Fruit fly (Drosophila melanogaster) whole organism, embryonic: Measurements from ENCODE around the gene Grip84.

Source experiments
- Adf1 ChIP-seq: fragments of 200-800 bp; sonication (Bioruptor generic); IDR thresholded peaks from 2 replicates; pipeline ENCODE4 v1.3.6; 2022; ENCODE audit warnings: missing biosample characterization, missing genetic modification characterization
- Antp ChIP-seq: fragments of 200-800 bp; sonication (Bioruptor generic); optimal IDR thresholded peaks from 3 replicates; lab custom pipeline; 2016; ENCODE audit warnings: missing biosample characterization, missing genetic modification characterization
- Atf3 ChIP-seq: fragments of 200-800 bp; sonication (Bioruptor generic); optimal IDR thresholded peaks from 3 replicates; lab custom pipeline; 2016; ENCODE audit warnings: missing biosample characterization, missing genetic modification characterization
- BEAF-32 ChIP-seq: fragments of 200-800 bp; sonication (Bioruptor generic); optimal IDR thresholded peaks from 3 replicates; lab custom pipeline; 2017; ENCODE audit warnings: missing biosample characterization, missing genetic modification characterization, mild to moderate bottlenecking, moderate library complexity, missing genetic modification reagents
- CG12236 ChIP-seq: fragments of 200-800 bp; sonication (Bioruptor generic); optimal IDR thresholded peaks from 2 replicates; lab custom pipeline; 2016; ENCODE audit warnings: missing biosample characterization, missing genetic modification characterization
- CG12391 ChIP-seq: fragments of 200-800 bp; sonication (Bioruptor generic); optimal IDR thresholded peaks from 3 replicates; lab custom pipeline; 2018; ENCODE audit warnings: missing biosample characterization, mild to moderate bottlenecking, missing genetic modification characterization, moderate library complexity
- CG14014 ChIP-seq: fragments of 200-800 bp; sonication (Bioruptor generic); IDR thresholded peaks from 2 replicates; pipeline ENCODE4 v1.3.6; 2022; ENCODE audit warnings: missing biosample characterization, missing genetic modification characterization
- CG1529 ChIP-seq: fragments of 200-800 bp; sonication (Bioruptor generic); optimal IDR thresholded peaks from 3 replicates; lab custom pipeline; 2018; ENCODE audit warnings: missing biosample characterization, missing genetic modification characterization
- CG1602 ChIP-seq: fragments of 200-800 bp; sonication (Bioruptor generic); optimal IDR thresholded peaks from 3 replicates; lab custom pipeline; 2016; ENCODE audit warnings: missing biosample characterization, missing genetic modification characterization
- CG1647 ChIP-seq: fragments of 200-800 bp; sonication (Bioruptor generic); optimal IDR thresholded peaks from 3 replicates; lab custom pipeline; 2016; ENCODE audit warnings: missing biosample characterization, missing genetic modification characterization
- CG18599 ChIP-seq: fragments of 200-800 bp; sonication (Bioruptor generic); optimal IDR thresholded peaks from 3 replicates; lab custom pipeline; 2017; ENCODE audit warnings: missing biosample characterization, missing genetic modification characterization, mild to moderate bottlenecking, moderate library complexity, missing genetic modification reagents
- CG18619 ChIP-seq: fragments of 200-800 bp; sonication (Bioruptor generic); optimal IDR thresholded peaks from 3 replicates; lab custom pipeline; 2017; ENCODE audit warnings: missing biosample characterization, mild to moderate bottlenecking, missing genetic modification characterization
- CG2129 ChIP-seq: fragments of 200-800 bp; sonication (Bioruptor generic); IDR thresholded peaks from 2 replicates; pipeline ENCODE4 v1.3.6; 2022; ENCODE audit warnings: missing biosample characterization, missing genetic modification characterization; ENCODE audit not compliant: partially characterized antibody
- CG2202 ChIP-seq: fragments of 200-800 bp; sonication (Bioruptor generic); optimal IDR thresholded peaks from 2 replicates; lab custom pipeline; 2018; ENCODE audit warnings: missing biosample characterization, mild to moderate bottlenecking, missing genetic modification characterization
- CG30403 ChIP-seq: fragments of 200-800 bp; sonication (Bioruptor generic); optimal IDR thresholded peaks from 3 replicates; lab custom pipeline; 2016; ENCODE audit warnings: missing biosample characterization, missing genetic modification characterization
- CG34376 ChIP-seq: fragments of 200-800 bp; sonication (Bioruptor generic); optimal IDR thresholded peaks from 2 replicates; lab custom pipeline; 2018; ENCODE audit warnings: missing biosample characterization, mild to moderate bottlenecking, missing genetic modification characterization
- CG43689 ChIP-seq: fragments of 200-800 bp; sonication (Bioruptor generic); IDR thresholded peaks from 2 replicates; pipeline ENCODE4 v1.3.6; 2022; ENCODE audit warnings: missing biosample characterization, missing genetic modification characterization
- CG4404 ChIP-seq: fragments of 200-800 bp; sonication (Bioruptor generic); IDR thresholded peaks from 2 replicates; pipeline ENCODE4 v1.3.6; 2022; ENCODE audit warnings: missing biosample characterization, missing genetic modification characterization
- CG4820 ChIP-seq: fragments of 200-800 bp; sonication (Bioruptor generic); optimal IDR thresholded peaks from 3 replicates; lab custom pipeline; 2016; ENCODE audit warnings: missing biosample characterization, missing genetic modification characterization
- CG6765 ChIP-seq: fragments of 200-800 bp; sonication (Bioruptor generic); optimal IDR thresholded peaks from 3 replicates; lab custom pipeline; 2017; ENCODE audit warnings: missing biosample characterization, mild to moderate bottlenecking, missing genetic modification characterization
- CG9215 ChIP-seq: fragments of 200-800 bp; sonication (Bioruptor generic); IDR thresholded peaks from 2 replicates; pipeline ENCODE4 v1.3.6; 2022; ENCODE audit warnings: missing biosample characterization, missing genetic modification characterization
- ERR ChIP-seq: fragments of 200-800 bp; sonication (Bioruptor generic); optimal IDR thresholded peaks from 2 replicates; lab custom pipeline; 2016; ENCODE audit warnings: missing biosample characterization, missing genetic modification characterization
- Lim3 ChIP-seq: fragments of 200-800 bp; sonication (Bioruptor generic); IDR thresholded peaks from 2 replicates; pipeline ENCODE4 v1.3.6; 2022; ENCODE audit warnings: missing biosample characterization, missing genetic modification characterization
- Mrtf ChIP-seq: fragments of 200-800 bp; sonication (Bioruptor generic); IDR thresholded peaks from 3 replicates; pipeline ENCODE4 v1.3.6; 2022; ENCODE audit warnings: missing biosample characterization, missing genetic modification characterization
- NC2α ChIP-seq: fragments of 200-800 bp; sonication (Bioruptor generic); optimal IDR thresholded peaks from 2 replicates; lab custom pipeline; 2016; ENCODE audit warnings: missing biosample characterization, missing genetic modification characterization
- Rfx ChIP-seq: fragments of 200-800 bp; sonication (Bioruptor generic); IDR thresholded peaks from 2 replicates; pipeline ENCODE4 v1.3.6; 2022; ENCODE audit warnings: missing biosample characterization, missing genetic modification characterization
- Sox102F ChIP-seq: fragments of 200-800 bp; sonication (Bioruptor generic); optimal IDR thresholded peaks from 2 replicates; lab custom pipeline; 2018; ENCODE audit warnings: missing biosample characterization, mild to moderate bottlenecking, missing genetic modification characterization, moderate library complexity
- TFAM ChIP-seq: fragments of 200-800 bp; sonication (Bioruptor generic); optimal IDR thresholded peaks from 2 replicates; lab custom pipeline; 2017; ENCODE audit warnings: missing biosample characterization, missing genetic modification characterization, inconsistent platforms
- ap ChIP-seq: fragments of 200-800 bp; sonication (Bioruptor generic); IDR thresholded peaks from 2 replicates; pipeline ENCODE4 v1.3.6; 2022; ENCODE audit warnings: missing biosample characterization, missing genetic modification characterization
- bbx ChIP-seq: fragments of 200-800 bp; sonication (Bioruptor generic); IDR thresholded peaks from 2 replicates; pipeline ENCODE4 v1.3.6; 2022; ENCODE audit warnings: missing biosample characterization, missing genetic modification characterization; ENCODE audit not compliant: partially characterized antibody
- bsh ChIP-seq, 2 experiments: fragments of 200-800 bp; sonication (Bioruptor generic); optimal IDR thresholded peaks; 2 replicates each; lab custom pipeline; 2017 to 2018; ENCODE audit warnings: mild to moderate bottlenecking in 2 of 2, missing biosample characterization in 2 of 2, missing genetic modification characterization in 2 of 2, moderate library complexity in 1 of 2
- ci ChIP-seq: fragments of 200-800 bp; sonication (Bioruptor generic); IDR thresholded peaks from 3 replicates; pipeline ENCODE4 v1.3.6; 2022; ENCODE audit warnings: missing biosample characterization, missing genetic modification characterization
- disco-r ChIP-seq: fragments of 200-800 bp; sonication (Bioruptor generic); optimal IDR thresholded peaks from 2 replicates; lab custom pipeline; 2016; ENCODE audit warnings: missing biosample characterization, missing genetic modification characterization
- ewg ChIP-seq: fragments of 200-800 bp; sonication (Bioruptor generic); optimal IDR thresholded peaks from 3 replicates; lab custom pipeline; 2017; ENCODE audit warnings: mild to moderate bottlenecking, missing biosample characterization, missing genetic modification reagents, missing genetic modification characterization
- eyg ChIP-seq: fragments of 200-800 bp; sonication (Bioruptor generic); optimal IDR thresholded peaks from 3 replicates; lab custom pipeline; 2016; ENCODE audit warnings: missing biosample characterization, missing genetic modification characterization
- fd102C ChIP-seq: fragments of 200-800 bp; sonication (Bioruptor generic); optimal IDR thresholded peaks from 2 replicates; lab custom pipeline; 2018; ENCODE audit warnings: missing biosample characterization, mild to moderate bottlenecking, missing genetic modification characterization, moderate library complexity
- gsb ChIP-seq: fragments of 200-800 bp; sonication (Bioruptor generic); IDR thresholded peaks from 2 replicates; pipeline ENCODE4 v1.3.6; 2022; ENCODE audit warnings: missing biosample characterization, missing genetic modification characterization
- kay ChIP-seq: fragments of 200-800 bp; sonication (Bioruptor generic); optimal IDR thresholded peaks from 2 replicates; lab custom pipeline; 2016; ENCODE audit warnings: missing biosample characterization, missing genetic modification characterization
- lab ChIP-seq: fragments of 200-800 bp; sonication (Bioruptor generic); optimal IDR thresholded peaks from 3 replicates; lab custom pipeline; 2017; ENCODE audit warnings: missing biosample characterization, missing genetic modification characterization, mild to moderate bottlenecking, moderate library complexity, missing genetic modification reagents
- lbe ChIP-seq: fragments of 200-800 bp; sonication (Bioruptor generic); optimal IDR thresholded peaks from 2 replicates; lab custom pipeline; 2016; ENCODE audit warnings: missing biosample characterization, mild to moderate bottlenecking, missing genetic modification characterization
- nerfin-1 ChIP-seq: fragments of 200-800 bp; sonication (Bioruptor generic); optimal IDR thresholded peaks from 3 replicates; lab custom pipeline; 2019; ENCODE audit warnings: missing biosample characterization, mild to moderate bottlenecking, missing genetic modification characterization, moderate library complexity
- onecut ChIP-seq: fragments of 200-800 bp; sonication (Bioruptor generic); IDR thresholded peaks from 2 replicates; pipeline ENCODE4 v1.3.6; 2022; ENCODE audit warnings: missing biosample characterization, missing genetic modification characterization
- pb ChIP-seq: fragments of 200-800 bp; sonication (Bioruptor generic); optimal IDR thresholded peaks from 3 replicates; lab custom pipeline; 2016; ENCODE audit warnings: missing biosample characterization, missing genetic modification characterization
- scrt ChIP-seq: fragments of 200-800 bp; sonication (Bioruptor generic); optimal IDR thresholded peaks from 2 replicates; lab custom pipeline; 2018; ENCODE audit warnings: missing biosample characterization, mild to moderate bottlenecking, missing genetic modification characterization, moderate library complexity
- sens ChIP-seq: fragments of 200-800 bp; sonication (Bioruptor generic); peaks from one replicate; lab custom pipeline; 2016; ENCODE audit warnings: missing biosample characterization, missing genetic modification characterization
- sima ChIP-seq: fragments of 200-800 bp; sonication (Bioruptor generic); optimal IDR thresholded peaks from 2 replicates; lab custom pipeline; 2016; ENCODE audit warnings: missing biosample characterization, missing genetic modification characterization
- tin ChIP-seq: fragments of 200-800 bp; sonication (Bioruptor generic); optimal IDR thresholded peaks from 3 replicates; lab custom pipeline; 2016; ENCODE audit warnings: missing biosample characterization, missing genetic modification characterization
- trh ChIP-seq: fragments of 200-800 bp; sonication (Bioruptor generic); optimal IDR thresholded peaks from 2 replicates; lab custom pipeline; 2016; ENCODE audit warnings: missing biosample characterization, missing genetic modification characterization
- tx ChIP-seq: fragments of 200-800 bp; sonication (Bioruptor generic); optimal IDR thresholded peaks from 2 replicates; lab custom pipeline; 2016; ENCODE audit warnings: missing biosample characterization, missing genetic modification characterization
- vvl ChIP-seq: fragments of 200-800 bp; sonication (Bioruptor generic); IDR thresholded peaks from 2 replicates; pipeline ENCODE4 v1.3.6; 2022; ENCODE audit warnings: missing biosample characterization, missing genetic modification characterization

The Grip84 gene

DNA sequence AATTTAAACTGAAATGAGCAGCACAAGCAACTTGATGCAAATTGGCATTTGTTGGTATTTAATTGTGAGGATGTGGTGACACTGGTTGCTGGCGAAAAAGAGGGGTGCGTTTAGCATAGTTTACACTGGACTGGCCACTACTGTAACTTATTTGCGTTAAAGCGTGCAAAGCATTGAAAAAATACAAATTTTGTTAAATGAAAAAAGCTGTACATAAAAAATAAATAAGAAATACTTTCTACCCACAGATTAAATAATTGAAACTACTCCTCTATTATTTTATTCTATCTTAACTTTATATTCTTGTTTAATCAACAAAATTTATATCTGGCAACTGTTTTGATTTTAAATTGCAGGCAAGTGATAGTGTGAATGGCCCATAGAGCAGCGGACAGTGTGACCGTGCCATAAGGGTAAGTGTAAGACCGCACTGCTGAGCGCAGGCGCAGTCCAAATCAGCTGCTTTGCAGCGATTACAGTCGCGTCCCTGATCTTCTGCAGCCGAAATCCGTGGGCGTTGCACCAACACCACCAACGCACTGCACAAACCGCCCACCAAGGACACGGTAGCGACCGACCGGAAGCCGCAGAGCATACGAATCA is at the start of gene Grip84, which contains the start of gene car:
Grip84 (minus strand) TSS at position 51 of the 603 bp plus-strand sequence.
car (plus strand) TSS at position 306 of the 603 bp plus-strand sequence.
- TF ChIP-seq CG1602 (GFP tag; lab: Kevin White, UChicago) (peak; percentile 72), Lim3 (GFP tag; lab: Robert Waterston, UW) (no peak), bsh (GFP tag; optimal IDR thresholded peaks at IDR 0.05; lab: Kevin White, UChicago) (peak in 1 of 2 experiments; percentile 60), ci (GFP tag; lab: Robert Waterston, UW) (0 out of 3 replicates have a peak, but pooled peaks have one; percentile 5), CG12391 (tag; lab: Kevin White, UChicago) (peak; percentile 85), Sox102F (GFP tag; lab: Kevin White, UChicago) (no peak), CG4820 (GFP tag; lab: Kevin White, UChicago) (peak; percentile 50), Rfx (peak; percentile 72), CG12236 (GFP tag; lab: Kevin White, UChicago) (peak; percentile 31), tx (no peak), Atf3 (GFP tag; lab: Kevin White, UChicago) (peak; percentile 6), lbe (GFP tag; lab: Kevin White, UChicago) (no peak), CG2129 (GFP tag; lab: Robert Waterston, UW) (no peak), trh (GFP tag; lab: Kevin White, UChicago) (peak; percentile 31), CG14014 (GFP tag; lab: Robert Waterston, UW) (peak; percentile 60), CG2202 (tag; lab: Kevin White, UChicago) (peak; percentile 8), lab (no peak), ewg (GFP tag; lab: Kevin White, UChicago) (peak; percentile 99), Antp (GFP tag; lab: Kevin White, UChicago) (peak; percentile 44), NC2α (GFP tag; lab: Kevin White, UChicago) (no peak), disco-r (GFP tag; lab: Kevin White, UChicago) (no peak), CG1529 (GFP tag; lab: Kevin White, UChicago) (no peak), CG1647 (peak; percentile 21), ERR (GFP tag; lab: Kevin White, UChicago) (no peak), CG43689 (GFP tag; lab: Robert Waterston, UW) (peak; percentile 38; the same call in 1 of the 2 replicates), CG30403 (peak; percentile 83), gsb (GFP tag; lab: Robert Waterston, UW) (no peak), CG18599 (GFP tag; lab: Kevin White, UChicago) (no peak), sens (GFP tag; lab: Kevin White, UChicago) (peak; percentile 91), CG9215 (peak; percentile 77; the same call in 1 of the 2 replicates), fd102C (no peak), onecut (GFP tag; lab: Robert Waterston, UW) (no peak), Adf1 (peak; percentile 20; the same call in 1 of the 2 replicates), bbx (0 out of 2 replicates have a peak, but pooled peaks have one; percentile 23), eyg (GFP tag; lab: Kevin White, UChicago) (no peak), CG6765 (no peak), vvl (GFP tag; lab: Robert Waterston, UW) (peak; percentile 37; the same call in 1 of the 2 replicates), pb (GFP tag; lab: Kevin White, UChicago) (no peak), ap (GFP tag; lab: Robert Waterston, UW) (peak; percentile 14; the same call in 1 of the 2 replicates), CG4404 (GFP tag; lab: Robert Waterston, UW) (peak; percentile 71), CG34376 (GFP tag; lab: Kevin White, UChicago) (peak; percentile 30), CG18619 (peak; percentile 65), nerfin-1 (tag; lab: Kevin White, UChicago) (peak; percentile 57), Mrtf (GFP tag; lab: Robert Waterston, UW) (0 out of 3 replicates have a peak, but pooled peaks have one; percentile 48), BEAF-32 (GFP tag; lab: Kevin White, UChicago) (peak; percentile 44), sima (GFP tag; lab: Kevin White, UChicago) (peak; percentile 21), kay (GFP tag; lab: Kevin White, UChicago) (peak; percentile 26), scrt (GFP tag; lab: Kevin White, UChicago) (no peak), TFAM (no peak), tin (peak; percentile 58)
